Worm (Caenorhabditis elegans) whole organism, late embryonic: ENCODE data around the gene F57B7.2.

Experiments
- C38D4.7 ChIP-seq: fragments of 200-800 bp; sonication (Bioruptor generic); optimal IDR thresholded peaks from 2 replicates; lab custom pipeline; 2018; ENCODE audit warnings: mild to moderate bottlenecking, missing genetic modification characterization, moderate library complexity, missing compliant biosample characterization
- F13H6.1 ChIP-seq: sonication (generic microtip); optimal IDR thresholded peaks from 2 replicates; lab custom pipeline; 2016; ENCODE audit warnings: missing genetic modification characterization, missing compliant biosample characterization
- K09A11.1 ChIP-seq: sonication (generic microtip); optimal IDR thresholded peaks from 2 replicates; lab custom pipeline; 2017; ENCODE audit warnings: antibody characterized with exemption, mild to moderate bottlenecking, missing genetic modification characterization, missing compliant biosample characterization; ENCODE audit not compliant: insufficient read depth
- ahr-1 ChIP-seq: sonication (generic microtip); optimal IDR thresholded peaks from 2 replicates; lab custom pipeline; 2016; ENCODE audit warnings: missing genetic modification characterization, missing compliant biosample characterization
- ceh-18 ChIP-seq: sonication (generic microtip); optimal IDR thresholded peaks from 2 replicates; lab custom pipeline; 2016; ENCODE audit warnings: missing genetic modification characterization, missing compliant biosample characterization
- ceh-2 ChIP-seq: sonication (generic microtip); optimal IDR thresholded peaks from 2 replicates; lab custom pipeline; 2016; ENCODE audit warnings: missing genotype, missing genetic modification characterization, missing compliant biosample characterization
- ceh-22 ChIP-seq: sonication (generic microtip); optimal IDR thresholded peaks from 2 replicates; lab custom pipeline; 2017; ENCODE audit warnings: missing biosample characterization, missing genetic modification characterization
- ceh-24 ChIP-seq: sonication (generic microtip); optimal IDR thresholded peaks from 2 replicates; lab custom pipeline; 2016; ENCODE audit warnings: mild to moderate bottlenecking, missing genetic modification characterization, missing compliant biosample characterization
- ceh-30 ChIP-seq: fragments of 150-350 bp; optimal IDR thresholded peaks from 2 replicates; lab custom pipeline; 2014; ENCODE audit warnings: missing biosample characterization, missing genetic modification characterization
- ceh-34 ChIP-seq: sonication (generic microtip); optimal IDR thresholded peaks from 2 replicates; lab custom pipeline; 2016; ENCODE audit warnings: mild to moderate bottlenecking, missing genetic modification characterization, missing compliant biosample characterization
- ceh-48 ChIP-seq: sonication (generic microtip); optimal IDR thresholded peaks from 2 replicates; lab custom pipeline; 2016; ENCODE audit warnings: missing genetic modification characterization, inconsistent platforms, missing compliant biosample characterization
- ceh-9 ChIP-seq: sonication (generic microtip); optimal IDR thresholded peaks from 2 replicates; lab custom pipeline; 2016; ENCODE audit warnings: mild to moderate bottlenecking, missing genetic modification characterization, inconsistent platforms, missing compliant biosample characterization
- che-1 ChIP-seq: sonication (generic microtip); optimal IDR thresholded peaks from 2 replicates; lab custom pipeline; 2016; ENCODE audit warnings: mild to moderate bottlenecking, missing genetic modification characterization, missing compliant biosample characterization
- elt-4 ChIP-seq: sonication (generic microtip); optimal IDR thresholded peaks from 2 replicates; lab custom pipeline; 2016; ENCODE audit warnings: missing genetic modification characterization, missing compliant biosample characterization
- ets-4 ChIP-seq: sonication (generic microtip); optimal IDR thresholded peaks from 2 replicates; lab custom pipeline; 2016; ENCODE audit warnings: missing genetic modification characterization, missing compliant biosample characterization
- eyg-1 ChIP-seq: sonication (generic microtip); optimal IDR thresholded peaks from 2 replicates; lab custom pipeline; 2016; ENCODE audit warnings: missing genotype, missing genetic modification characterization, missing compliant biosample characterization
- fkh-6 ChIP-seq: sonication (generic microtip); optimal IDR thresholded peaks from 2 replicates; lab custom pipeline; 2016; ENCODE audit warnings: missing genetic modification characterization, missing compliant biosample characterization
- hlh-30 ChIP-seq: sonication (generic microtip); optimal IDR thresholded peaks from 2 replicates; lab custom pipeline; 2017; ENCODE audit warnings: antibody characterized with exemption, missing genetic modification characterization, missing compliant biosample characterization; ENCODE audit not compliant: insufficient read depth
- hlh-8 ChIP-seq: sonication (generic microtip); optimal IDR thresholded peaks from 2 replicates; lab custom pipeline; 2016; ENCODE audit warnings: missing genotype, missing genetic modification characterization, missing compliant biosample characterization
- lim-6 ChIP-seq: sonication (generic microtip); optimal IDR thresholded peaks from 2 replicates; lab custom pipeline; 2016; ENCODE audit warnings: missing genetic modification characterization, missing compliant biosample characterization
- lin-11 ChIP-seq: fragments of 200-800 bp; sonication (Bioruptor generic); optimal IDR thresholded peaks from 2 replicates; lab custom pipeline; 2018; ENCODE audit warnings: mild to moderate bottlenecking, missing genetic modification characterization, missing compliant biosample characterization
- madf-2 ChIP-seq: sonication (generic microtip); optimal IDR thresholded peaks from 2 replicates; lab custom pipeline; 2017; ENCODE audit warnings: missing genetic modification characterization, missing compliant biosample characterization
- nfya-1 ChIP-seq: sonication (generic microtip); optimal IDR thresholded peaks from 2 replicates; lab custom pipeline; 2017; ENCODE audit warnings: missing genetic modification characterization, mild to moderate bottlenecking, missing compliant biosample characterization, antibody characterized with exemption, moderate library complexity
- nhr-11 ChIP-seq: fragments of 150-350 bp; optimal IDR thresholded peaks from 2 replicates; lab custom pipeline; 2014; ENCODE audit warnings: missing biosample characterization, missing genetic modification characterization
- npax-4 ChIP-seq: sonication (generic microtip); optimal IDR thresholded peaks from 2 replicates; lab custom pipeline; 2016; ENCODE audit warnings: missing genetic modification characterization, missing compliant biosample characterization
- pat-9 ChIP-seq: fragments of 200-800 bp; sonication (Bioruptor generic); optimal IDR thresholded peaks from 2 replicates; lab custom pipeline; 2018; ENCODE audit warnings: mild to moderate bottlenecking, missing genetic modification characterization, moderate library complexity, missing compliant biosample characterization
- pha-2 ChIP-seq: sonication (generic microtip); optimal IDR thresholded peaks from 2 replicates; lab custom pipeline; 2017; ENCODE audit warnings: mild to moderate bottlenecking, missing genetic modification characterization, missing compliant biosample characterization
- pha-4 ChIP-seq: fragments of 150-350 bp; optimal IDR thresholded peaks from 2 replicates; lab custom pipeline; 2018; ENCODE audit warnings: missing biosample characterization, missing genetic modification reagents, missing genetic modification characterization
- ref-2 ChIP-seq: sonication (generic microtip); optimal IDR thresholded peaks from 2 replicates; lab custom pipeline; 2016; ENCODE audit warnings: missing genetic modification characterization, missing compliant biosample characterization
- rnt-1 ChIP-seq: sonication (generic microtip); optimal IDR thresholded peaks from 2 replicates; lab custom pipeline; 2016; ENCODE audit warnings: missing genetic modification characterization, missing compliant biosample characterization
- sox-2 ChIP-seq: fragments of 200-800 bp; sonication (Bioruptor generic); IDR thresholded peaks from 2 replicates; pipeline ENCODE4 v1.3.6; 2022; ENCODE audit warnings: missing genetic modification reagents, missing genetic modification characterization, missing compliant biosample characterization
- sox-4 ChIP-seq: sonication (generic microtip); optimal IDR thresholded peaks from 2 replicates; lab custom pipeline; 2017; ENCODE audit warnings: mild to moderate bottlenecking, missing genetic modification characterization, inconsistent platforms, missing compliant biosample characterization
- tbx-7 ChIP-seq: sonication (generic microtip); optimal IDR thresholded peaks from 2 replicates; lab custom pipeline; 2016; ENCODE audit warnings: missing genotype, missing genetic modification characterization, missing compliant biosample characterization
- ttx-3 ChIP-seq: sonication (generic microtip); optimal IDR thresholded peaks from 2 replicates; lab custom pipeline; 2016; ENCODE audit warnings: missing genetic modification reagents, missing genetic modification characterization, missing compliant biosample characterization
- unc-3 ChIP-seq, 2 experiments: fragments of 200-800 bp in 1 of 2; sonication (Bioruptor generic) in 1 of 2; sonication (generic microtip) in 1 of 2; conservative IDR thresholded peaks in 1 of 2; optimal IDR thresholded peaks in 1 of 2; 2 replicates each; pipeline versions ENCODE4 v1.3.6 to Lab custom; 2016 to 2022; ENCODE audit warnings: missing compliant biosample characterization in 2 of 2, missing genetic modification characterization in 2 of 2, missing genetic modification reagents in 1 of 2
- unc-42 ChIP-seq: sonication (generic microtip); optimal IDR thresholded peaks from 2 replicates; lab custom pipeline; 2016; ENCODE audit warnings: missing genotype, missing genetic modification characterization, missing compliant biosample characterization
- unc-86 ChIP-seq: sonication (generic microtip); optimal IDR thresholded peaks from 2 replicates; lab custom pipeline; 2016; ENCODE audit warnings: missing genetic modification characterization, missing compliant biosample characterization
- zip-5 ChIP-seq: sonication (generic microtip); optimal IDR thresholded peaks from 2 replicates; lab custom pipeline; 2016; ENCODE audit warnings: missing genetic modification characterization, missing compliant biosample characterization
- ztf-16 ChIP-seq: sonication (generic microtip); optimal IDR thresholded peaks from 2 replicates; lab custom pipeline; 2017; ENCODE audit warnings: missing genetic modification characterization, missing compliant biosample characterization

Gene F57B7.2

ce11 chrV:11445375-11445774 lies 2.0 kb upstream of the F57B7.2 start (continued):
- TF ChIP-seq hlh-30 (no peak), zip-5 (tag; lab: Kevin White, UChicago) (no peak), ceh-34 (tag; lab: Kevin White, UChicago) (peak; percentile 39), ztf-16 (no peak), npax-4 (tag; lab: Kevin White, UChicago) (no peak), nfya-1 (tag; lab: Kevin White, UChicago) (peak; percentile 69), ceh-9 (tag; lab: Kevin White, UChicago) (no peak), unc-3 (GFP tag; conservative IDR thresholded peaks at IDR 0.05; lab: Robert Waterston, UW) (no peak), unc-3 (tag; optimal IDR thresholded peaks at IDR 0.05; lab: Kevin White, UChicago) (no peak), ceh-48 (peak; percentile 89)

- no peak for TF ChIP-seq madf-2 (tag; lab: Kevin White, UChicago)
- no peak for TF ChIP-seq nhr-11 (tag; lab: Kevin White, UChicago)
- TF ChIP-seq ref-2 (tag; lab: Kevin White, UChicago), result no peak
- no peak for TF ChIP-seq tbx-7 (tag; lab: Kevin White, UChicago)
- TF ChIP-seq ahr-1, result no peak
- TF ChIP-seq ttx-3 (tag; lab: Kevin White, UChicago), result no peak
- TF ChIP-seq unc-86 (tag; lab: Kevin White, UChicago), result no peak
- TF ChIP-seq fkh-6 (tag; lab: Kevin White, UChicago), result no peak
- TF ChIP-seq che-1 (tag; lab: Kevin White, UChicago), result no peak
- TF ChIP-seq ceh-30 (tag; lab: Kevin White, UChicago), result no peak
- TF ChIP-seq K09A11.1 (tag; lab: Kevin White, UChicago), result no peak
- TF ChIP-seq ceh-34 (tag; lab: Kevin White, UChicago), result no peak
- no peak for TF ChIP-seq eyg-1 (tag; lab: Kevin White, UChicago)
- no peak for TF ChIP-seq ceh-9 (tag; lab: Kevin White, UChicago)
- no peak for TF ChIP-seq sox-2 (GFP tag; lab: Robert Waterston, UW)
Observed at ce11 chrV:11439202-11439601, 4.2 kb downstream of the F57B7.2 start.

ce11 chrV:11438464-11438863 lies 4.9 kb downstream of the F57B7.2 start, which contains the start of gene dmsr-1:
dmsr-1 (plus strand) TSS chrV:11438764.
- TF ChIP-seq pat-9 (tag; lab: Kevin White, UChicago) (no peak), pha-2 (tag; lab: Kevin White, UChicago) (no peak), rnt-1 (tag; lab: Kevin White, UChicago) (no peak), ref-2 (tag; lab: Kevin White, UChicago) (no peak), sox-4 (tag; lab: Kevin White, UChicago) (no peak), ceh-2 (tag; lab: Kevin White, UChicago) (no peak), elt-4 (tag; lab: Kevin White, UChicago) (no peak), ahr-1 (no peak), ceh-22 (no peak), ceh-18 (tag; lab: Kevin White, UChicago) (no peak), lim-6 (tag; lab: Kevin White, UChicago) (no peak), nfya-1 (tag; lab: Kevin White, UChicago) (no peak), ets-4 (no peak), ceh-24 (tag; lab: Kevin White, UChicago) (no peak), F13H6.1 (tag; lab: Kevin White, UChicago) (no peak), pha-4 (no peak), C38D4.7 (GFP tag; lab: Kevin White, UChicago) (no peak), ceh-9 (tag; lab: Kevin White, UChicago) (no peak), lin-11 (tag; lab: Kevin White, UChicago) (no peak)

ce11 chrV:11436407-11436806 lies 7.0 kb downstream of the F57B7.2 start:
- TF ChIP-seq hlh-8 (tag; lab: Kevin White, UChicago), result no peak
- TF ChIP-seq unc-42 (tag; lab: Kevin White, UChicago), result peak; percentile 39
